Worm (Caenorhabditis elegans) whole organism, L4 larva: Measurements from ENCODE around the gene C06A12.3.

Experiments used
- T20F7.1 ChIP-seq: fragments of 200-800 bp; sonication (Bioruptor generic); optimal IDR thresholded peaks from 2 replicates; lab custom pipeline; 2018; ENCODE audit warnings: mild to moderate bottlenecking, missing genetic modification characterization, missing compliant biosample characterization
- fos-1 ChIP-seq: fragments of 150-350 bp; optimal IDR thresholded peaks from 2 replicates; lab custom pipeline; 2014; ENCODE audit warnings: missing biosample characterization, missing genetic modification characterization
- nhr-10 ChIP-seq: fragments of 150-350 bp; optimal IDR thresholded peaks from 2 replicates; lab custom pipeline; 2014; ENCODE audit warnings: missing biosample characterization, missing genetic modification characterization

DNA sequence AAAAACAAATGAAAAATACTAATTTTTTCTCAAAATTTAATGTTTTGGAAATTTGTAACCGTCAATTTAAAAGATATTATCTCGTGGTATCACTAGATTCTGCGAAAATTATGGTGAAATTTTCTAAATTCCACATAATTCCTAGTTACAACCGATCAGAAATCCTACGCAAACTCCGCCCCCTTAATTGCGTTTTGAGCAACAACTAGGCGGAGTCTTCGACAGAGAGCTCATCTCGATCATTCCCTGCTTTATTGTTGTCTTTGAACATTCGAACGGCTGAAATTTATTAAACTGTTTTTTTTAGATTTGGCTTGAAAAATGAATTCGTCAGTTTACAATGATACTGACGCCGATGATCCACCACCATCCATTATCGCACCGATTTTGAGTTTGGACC, 28.1 kb upstream of the C06A12.3 start, which contains the start of gene T02D1.4:
- no peak for TF ChIP-seq fos-1 (tag; lab: Kevin White, UChicago)
- TF ChIP-seq nhr-10 (tag; lab: Kevin White, UChicago) = no peak
- no peak for TF ChIP-seq T20F7.1
